Fruit fly (Drosophila melanogaster): ENCODE data around the gene CG13984.

CG13984 gene

DNA sequence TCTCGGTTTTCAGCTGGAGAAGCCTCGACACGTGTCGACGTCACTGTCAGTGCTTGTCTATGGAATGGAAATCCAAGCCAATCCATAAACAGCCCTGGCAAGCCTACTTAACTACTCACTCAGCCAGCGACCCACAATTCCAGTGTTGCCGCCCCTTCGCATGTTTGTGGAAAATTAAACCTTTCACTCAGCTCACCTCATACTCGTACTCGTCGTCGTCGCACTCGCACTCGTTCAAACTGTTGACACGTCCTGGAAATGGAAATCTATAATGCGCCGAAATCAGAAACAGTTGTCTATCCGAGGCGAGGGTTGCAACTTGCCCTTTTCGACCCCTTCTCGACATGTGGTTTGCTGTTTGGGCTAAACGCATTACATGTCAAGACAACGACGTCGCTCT lies 10.4 kb downstream of the CG13984 start:
- TF ChIP-seq CG8478 (optimal IDR thresholded peaks at IDR 0.05) (no peak), EcR (GFP tag; optimal IDR thresholded peaks at IDR 0.05) (no peak), pan (optimal IDR thresholded peaks at IDR 0.05) (no peak), Dll (optimal IDR thresholded peaks at IDR 0.05) (no peak), psq (optimal IDR thresholded peaks at IDR 0.05) (no peak), usp (GFP tag; optimal IDR thresholded peaks at IDR 0.05) (no peak)

DNA sequence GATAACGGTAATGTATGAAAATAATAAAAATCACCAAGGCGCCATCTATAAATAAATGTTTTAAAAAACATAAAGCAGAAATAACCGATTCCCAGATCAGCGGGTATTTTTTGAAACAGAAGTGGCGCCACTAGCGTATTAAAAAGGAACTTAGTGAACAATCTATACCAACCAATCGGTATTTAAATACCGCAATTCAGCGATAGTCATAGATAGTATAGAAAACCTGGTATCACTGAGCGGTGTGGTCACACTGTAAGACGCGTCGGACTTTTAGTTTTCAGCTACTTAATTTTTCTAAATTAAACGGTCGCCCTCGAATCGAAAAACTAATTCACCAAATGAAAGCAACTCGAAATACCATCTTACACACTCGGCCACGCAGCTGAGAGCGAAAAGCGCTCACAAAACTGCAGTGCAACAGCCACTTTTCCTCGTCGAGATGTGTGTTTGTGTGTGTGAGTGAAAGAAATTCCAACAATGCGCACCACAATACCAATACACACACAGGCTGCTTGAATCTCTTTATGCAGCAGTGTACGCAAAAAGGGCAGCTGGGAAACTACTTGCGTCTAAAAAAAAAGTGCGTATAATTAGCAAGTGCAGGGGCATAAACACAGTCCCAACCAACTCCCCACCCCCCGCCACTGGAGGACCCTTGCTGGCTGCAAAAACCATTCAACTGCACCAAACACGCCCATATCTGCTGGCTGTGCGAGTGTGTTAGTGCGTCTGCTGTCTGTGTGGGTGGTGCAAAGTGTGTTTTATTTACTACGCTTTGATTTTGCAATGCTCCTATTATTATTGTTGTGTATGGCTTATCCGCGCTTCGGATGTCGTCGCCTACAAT lies 15.1 kb downstream of the CG13984 start, which contains the start of gene PDZ-GEF:
TSS of gene PDZ-GEF (plus strand) at position 232 of the 850 bp plus-strand sequence.
- TF ChIP-seq psq (optimal IDR thresholded peaks at IDR 0.05) (no peak), CG8478 (optimal IDR thresholded peaks at IDR 0.05) (peak; percentile 90)

DNA sequence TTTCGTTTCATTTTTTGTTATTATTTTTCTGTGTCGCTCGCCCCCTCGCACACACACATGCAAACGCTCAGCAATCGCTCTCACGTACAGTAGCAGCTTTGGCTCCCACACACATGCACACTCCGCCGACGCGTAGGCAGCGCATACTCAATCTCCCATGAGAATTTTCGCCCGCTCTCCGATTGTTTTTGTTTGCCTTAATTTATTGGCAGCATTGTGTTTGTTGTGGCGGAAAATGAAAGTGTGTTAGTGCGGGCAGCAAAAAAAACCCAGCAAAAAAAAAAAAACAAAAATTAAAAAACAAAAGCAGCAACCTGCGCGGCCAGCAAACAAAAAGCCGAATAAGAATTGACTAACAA lies 15.7 kb downstream of the CG13984 start:
- TF ChIP-seq Dll (optimal IDR thresholded peaks at IDR 0.05) (peak; percentile 44), usp (GFP tag; optimal IDR thresholded peaks at IDR 0.05) (no peak), CG8478 (optimal IDR thresholded peaks at IDR 0.05) (peak; percentile 56), pan (optimal IDR thresholded peaks at IDR 0.05) (no peak), psq (optimal IDR thresholded peaks at IDR 0.05) (no peak), EcR (GFP tag; optimal IDR thresholded peaks at IDR 0.05) (no peak)

DNA sequence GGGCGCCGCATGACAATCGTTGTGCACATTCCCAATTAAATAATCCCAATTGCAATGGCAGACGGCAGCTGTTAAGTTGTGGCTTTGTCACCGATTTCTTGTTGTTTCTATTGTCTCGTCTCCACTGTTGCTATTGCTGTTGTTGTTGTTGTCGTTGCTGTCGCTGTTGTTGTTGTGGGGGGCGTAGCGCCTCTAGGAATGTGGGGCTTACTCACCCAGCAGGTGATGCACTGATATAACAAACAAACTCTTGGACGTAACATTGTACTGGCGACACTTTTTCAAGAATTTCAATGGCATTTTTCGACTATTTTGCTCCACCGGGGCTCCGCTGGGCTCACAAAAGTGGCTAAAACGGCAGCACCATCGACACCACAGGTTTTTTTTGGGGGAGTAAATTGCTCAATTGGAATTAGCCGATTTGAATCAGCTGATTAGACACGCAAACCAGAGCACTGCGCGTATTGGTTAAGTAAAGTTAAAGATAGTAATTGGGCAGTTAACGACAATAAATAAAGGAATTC lies 29.3 kb downstream of the CG13984 start:
- TF ChIP-seq CG8478 (optimal IDR thresholded peaks at IDR 0.05), result no peak
- no peak for TF ChIP-seq EcR (GFP tag; optimal IDR thresholded peaks at IDR 0.05)
- no peak for TF ChIP-seq usp (GFP tag; optimal IDR thresholded peaks at IDR 0.05)
- TF ChIP-seq psq (optimal IDR thresholded peaks at IDR 0.05), result no peak
- no peak for TF ChIP-seq Dll (optimal IDR thresholded peaks at IDR 0.05)
- no peak for TF ChIP-seq pan (optimal IDR thresholded peaks at IDR 0.05)

DNA sequence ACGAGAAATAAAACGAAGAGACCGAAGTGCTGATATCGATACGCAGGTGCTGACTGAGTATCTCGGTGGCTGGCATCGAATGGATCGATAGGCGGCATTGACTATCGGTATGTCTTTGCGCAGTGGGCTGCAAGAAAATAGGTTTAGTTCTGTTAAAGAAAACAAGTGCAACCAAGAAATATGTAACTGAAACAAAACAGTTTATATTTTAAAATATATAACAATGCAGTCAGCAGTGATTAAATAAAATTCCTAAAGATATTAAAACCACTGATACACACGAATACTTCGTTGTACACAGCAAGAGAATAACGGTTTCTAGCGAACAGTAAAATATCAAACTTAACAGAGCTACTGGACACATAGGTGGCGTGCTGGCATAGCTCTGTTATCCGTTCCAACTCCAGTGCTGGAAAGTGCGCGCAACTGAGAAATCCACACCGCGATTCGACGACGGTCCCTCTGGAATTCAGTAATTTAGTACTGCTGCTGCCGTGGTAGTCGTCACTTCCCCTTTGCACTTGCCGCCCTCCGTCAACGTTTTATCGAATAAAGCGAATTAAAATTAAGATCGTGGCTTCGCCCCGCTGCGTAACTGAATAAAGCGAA lies 29.9 kb downstream of the CG13984 start, which contains the start of the genes Pez and Cpr:
TSS of gene Pez (minus strand) at position 305 of the 609 bp plus-strand sequence.
TSS of gene Cpr (plus strand) at position 470 of the 609 bp plus-strand sequence.
- TF ChIP-seq EcR (GFP tag; optimal IDR thresholded peaks at IDR 0.05) (no peak), CG8478 (optimal IDR thresholded peaks at IDR 0.05) (no peak), Dll (optimal IDR thresholded peaks at IDR 0.05) (no peak), pan (optimal IDR thresholded peaks at IDR 0.05) (no peak), usp (GFP tag; optimal IDR thresholded peaks at IDR 0.05) (no peak), psq (optimal IDR thresholded peaks at IDR 0.05) (no peak)

DNA sequence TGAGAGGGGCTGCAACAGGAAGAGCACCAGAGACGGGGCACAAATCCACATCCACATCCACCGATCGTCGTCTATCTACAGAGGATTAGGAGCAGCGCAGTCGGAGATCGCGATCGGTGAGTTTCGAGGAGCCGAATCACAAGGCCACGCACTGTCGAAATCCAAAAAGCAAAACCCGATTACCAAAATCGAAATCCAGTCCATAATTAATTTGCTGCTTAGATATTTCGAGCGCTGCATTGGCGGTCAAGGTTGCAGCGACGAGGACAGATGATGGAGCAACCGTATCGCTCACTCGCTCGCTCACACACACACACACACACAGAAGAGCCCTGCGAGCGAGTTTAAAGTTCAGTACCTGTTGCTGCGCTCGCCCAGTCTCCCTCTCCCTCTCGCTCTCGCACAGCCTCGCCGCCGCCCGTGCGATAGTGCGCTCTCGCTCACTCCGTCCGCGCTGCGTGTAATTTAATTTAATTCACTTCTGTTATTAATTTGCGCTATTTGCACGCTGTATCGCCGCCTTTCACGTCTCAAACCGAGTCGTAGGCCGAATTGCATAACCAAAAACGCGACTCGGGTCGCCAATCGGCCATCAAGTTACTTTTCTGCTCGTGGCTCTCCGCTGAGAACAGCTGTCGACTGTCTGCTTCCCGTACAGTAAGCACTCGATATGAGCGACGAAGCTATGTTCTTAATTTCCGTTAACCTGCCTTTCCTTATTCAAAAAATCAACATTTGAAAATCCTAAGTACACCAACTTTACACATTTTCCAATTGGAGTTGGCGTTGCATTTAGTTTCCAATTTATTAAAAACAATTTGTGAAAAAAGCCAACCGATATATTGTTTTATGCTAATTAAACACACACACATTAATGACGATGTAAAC lies 30.6 kb downstream of the CG13984 start:
- TF ChIP-seq Dll (optimal IDR thresholded peaks at IDR 0.05), result peak; percentile 78
- TF ChIP-seq CG8478 (optimal IDR thresholded peaks at IDR 0.05), result peak; percentile 23
- TF ChIP-seq pan (optimal IDR thresholded peaks at IDR 0.05), result no peak
- TF ChIP-seq EcR (GFP tag; optimal IDR thresholded peaks at IDR 0.05), result no peak

DNA sequence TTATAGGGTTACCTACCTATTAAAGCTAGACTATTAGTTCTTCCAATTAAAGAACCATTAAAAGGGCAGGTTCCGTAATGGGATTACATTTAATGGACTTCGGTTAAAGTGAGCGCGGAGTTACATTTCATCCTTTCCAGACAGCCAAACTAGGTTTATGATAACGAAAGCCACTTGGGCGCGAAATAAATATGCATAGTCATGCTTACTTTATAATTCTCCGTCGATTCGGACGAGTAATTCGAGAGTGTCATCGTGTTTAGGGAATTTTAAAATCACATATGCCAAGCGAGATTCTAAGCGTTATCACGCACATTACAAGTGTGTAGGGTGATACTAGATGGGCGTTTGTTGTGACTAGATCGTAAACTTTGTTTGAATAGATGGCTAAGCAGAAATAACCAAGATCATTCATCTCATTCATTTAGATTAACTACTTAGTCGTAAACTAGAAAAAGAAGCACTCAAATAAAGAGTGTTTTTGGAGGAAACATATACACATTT lies 31.7 kb downstream of the CG13984 start:
- TF ChIP-seq EcR (GFP tag; optimal IDR thresholded peaks at IDR 0.05) (no peak), CG8478 (optimal IDR thresholded peaks at IDR 0.05) (no peak), Dll (optimal IDR thresholded peaks at IDR 0.05) (no peak), pan (optimal IDR thresholded peaks at IDR 0.05) (no peak), usp (GFP tag; optimal IDR thresholded peaks at IDR 0.05) (no peak), psq (optimal IDR thresholded peaks at IDR 0.05) (no peak)

DNA sequence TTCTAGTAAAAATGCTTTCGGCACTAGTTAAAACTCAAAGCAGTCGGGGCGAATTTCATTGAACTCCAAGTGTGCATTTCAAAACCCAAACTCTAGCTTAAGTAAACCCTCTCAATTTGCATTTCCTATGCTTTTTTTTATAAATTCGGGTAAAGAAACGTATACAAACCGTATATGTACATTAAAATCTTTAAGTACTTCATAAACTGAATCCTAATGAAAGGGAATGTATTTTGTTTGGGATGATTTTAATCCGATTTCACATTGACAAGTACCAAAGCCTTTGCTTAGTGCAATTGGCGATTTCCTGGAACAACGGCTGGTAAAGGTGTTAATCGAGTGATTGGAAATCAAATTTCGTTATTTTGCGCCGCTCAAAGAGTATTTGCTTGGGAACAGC lies 32.6 kb downstream of the CG13984 start:
- TF ChIP-seq CG8478 (optimal IDR thresholded peaks at IDR 0.05) (no peak), pan (optimal IDR thresholded peaks at IDR 0.05) (no peak), EcR (GFP tag; optimal IDR thresholded peaks at IDR 0.05) (no peak), Dll (optimal IDR thresholded peaks at IDR 0.05) (no peak), usp (GFP tag; optimal IDR thresholded peaks at IDR 0.05) (no peak), psq (optimal IDR thresholded peaks at IDR 0.05) (no peak)

DNA sequence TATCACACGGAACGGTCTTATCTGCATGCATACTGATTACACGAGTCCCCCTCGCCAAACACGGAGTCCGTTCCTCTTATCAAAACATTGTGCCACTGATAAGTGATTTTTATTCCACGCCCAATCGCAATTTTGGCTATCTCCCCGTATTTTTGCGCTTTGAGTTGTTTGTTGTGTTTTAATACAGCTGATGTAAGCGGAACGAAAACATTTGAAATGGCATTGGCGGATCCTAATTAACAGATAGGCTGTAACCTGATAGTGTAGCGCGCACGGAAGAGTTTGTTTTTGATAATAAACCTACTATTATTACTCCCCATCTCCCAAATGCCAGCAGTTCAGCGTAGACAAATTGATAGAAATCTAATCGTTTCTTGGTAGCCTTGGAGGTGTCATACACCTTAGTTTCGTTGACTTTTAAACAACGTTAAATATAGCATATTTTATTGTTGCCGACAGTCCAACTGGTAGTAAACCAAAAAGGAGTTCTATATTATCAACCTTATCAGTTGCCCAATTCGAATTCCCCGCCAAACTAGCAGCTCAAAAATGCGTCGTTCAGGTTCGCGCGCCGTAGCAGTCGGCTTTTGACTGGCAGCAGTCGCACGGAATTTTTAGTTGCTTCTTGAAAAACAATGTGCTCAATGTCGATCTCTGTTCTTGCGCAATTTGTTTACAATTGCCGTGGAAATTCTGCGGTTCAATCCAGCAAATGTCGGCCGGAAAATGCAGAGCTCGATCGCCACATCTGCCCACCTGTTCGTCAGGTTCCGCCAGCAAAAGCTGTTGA lies 34.7 kb downstream of the CG13984 start:
- TF ChIP-seq pan (optimal IDR thresholded peaks at IDR 0.05), result no peak
- TF ChIP-seq psq (optimal IDR thresholded peaks at IDR 0.05), result no peak
- no peak for TF ChIP-seq EcR (GFP tag; optimal IDR thresholded peaks at IDR 0.05)
- no peak for TF ChIP-seq CG8478 (optimal IDR thresholded peaks at IDR 0.05)
- TF ChIP-seq usp (GFP tag; optimal IDR thresholded peaks at IDR 0.05), result no peak
- TF ChIP-seq Dll (optimal IDR thresholded peaks at IDR 0.05), result no peak

DNA sequence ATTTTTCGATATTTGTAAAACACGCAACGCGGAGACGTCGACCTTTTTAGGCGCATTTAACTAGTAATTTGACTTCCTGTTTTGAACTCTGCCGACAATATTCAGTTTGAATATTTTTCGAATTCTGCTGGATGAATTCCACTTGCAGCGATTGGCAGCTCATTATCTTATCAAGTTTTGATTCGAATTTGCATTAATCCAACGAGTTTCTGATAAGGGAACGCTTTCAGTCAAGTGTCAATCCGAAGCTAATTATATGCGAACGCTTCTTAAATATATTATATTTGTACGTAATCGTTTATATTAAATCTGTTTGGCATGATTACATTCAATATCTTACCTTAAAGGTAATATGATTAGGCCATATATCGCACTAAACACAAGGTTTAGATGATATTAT lies 39.7 kb downstream of the CG13984 start, which contains the start of gene CG9497:
TSS of gene CG9497 (minus strand) at position 101 of the 400 bp plus-strand sequence.
- TF ChIP-seq Dll (optimal IDR thresholded peaks at IDR 0.05), result no peak
- TF ChIP-seq EcR (GFP tag; optimal IDR thresholded peaks at IDR 0.05), result no peak
- no peak for TF ChIP-seq pan (optimal IDR thresholded peaks at IDR 0.05)
- TF ChIP-seq psq (optimal IDR thresholded peaks at IDR 0.05), result no peak
- TF ChIP-seq CG8478 (optimal IDR thresholded peaks at IDR 0.05), result no peak
- no peak for TF ChIP-seq usp (GFP tag; optimal IDR thresholded peaks at IDR 0.05)

Measured in whole organism.